Fruit fly (Drosophila melanogaster) whole organism, embryonic: Measurements from ENCODE around the gene Trm1.

Source experiments
- ATbp ChIP-seq: fragments of 200-800 bp; sonication (Bioruptor generic); optimal IDR thresholded peaks from 2 replicates; lab custom pipeline; 2017; ENCODE audit warnings: missing biosample characterization, mild to moderate bottlenecking, missing genetic modification characterization, missing genetic modification reagents
- Abd-B ChIP-seq: fragments of 200-800 bp; sonication (Bioruptor generic); optimal IDR thresholded peaks from 2 replicates; lab custom pipeline; 2018; ENCODE audit warnings: missing biosample characterization, mild to moderate bottlenecking, missing genetic modification characterization, moderate library complexity
- Adf1 ChIP-seq: fragments of 200-800 bp; sonication (Bioruptor generic); IDR thresholded peaks from 2 replicates; pipeline ENCODE4 v1.3.6; 2022; ENCODE audit warnings: missing biosample characterization, missing genetic modification characterization
- Awh ChIP-seq: fragments of 200-800 bp; sonication (Bioruptor generic); IDR thresholded peaks from 2 replicates; pipeline ENCODE4, ENCODE4 v1.3.6; 2022; ENCODE audit warnings: missing biosample characterization, missing genetic modification characterization
- C15 ChIP-seq: fragments of 200-800 bp; sonication (Bioruptor generic); IDR thresholded peaks from 3 replicates; pipeline ENCODE4 v1.3.6; 2022; ENCODE audit warnings: missing biosample characterization, missing genetic modification characterization
- CG10209 ChIP-seq: fragments of 200-800 bp; sonication (Bioruptor generic); optimal IDR thresholded peaks from 3 replicates; lab custom pipeline; 2017; ENCODE audit warnings: missing biosample characterization, mild to moderate bottlenecking, missing genetic modification characterization, missing genetic modification reagents
- CG10321 ChIP-seq: fragments of 200-800 bp; sonication (Bioruptor generic); IDR thresholded peaks from 2 replicates; pipeline ENCODE4 v1.3.6; 2022; ENCODE audit warnings: missing biosample characterization, missing genetic modification characterization
- CG10431 ChIP-seq: fragments of 200-800 bp; sonication (Bioruptor generic); optimal IDR thresholded peaks from 3 replicates; lab custom pipeline; 2018; ENCODE audit warnings: missing biosample characterization, mild to moderate bottlenecking, missing genetic modification characterization
- CG12155 ChIP-seq: fragments of 200-800 bp; sonication (Bioruptor generic); optimal IDR thresholded peaks from 3 replicates; lab custom pipeline; 2016; ENCODE audit warnings: missing biosample characterization, missing genetic modification characterization
- CG12391 ChIP-seq: fragments of 200-800 bp; sonication (Bioruptor generic); optimal IDR thresholded peaks from 3 replicates; lab custom pipeline; 2018; ENCODE audit warnings: missing biosample characterization, mild to moderate bottlenecking, missing genetic modification characterization, moderate library complexity
- CG12769 ChIP-seq: fragments of 200-800 bp; sonication (Bioruptor generic); optimal IDR thresholded peaks from 2 replicates; lab custom pipeline; 2019; ENCODE audit warnings: missing biosample characterization, mild to moderate bottlenecking, missing genetic modification characterization, moderate library complexity
- CG14860 ChIP-seq: fragments of 200-800 bp; sonication (Bioruptor generic); IDR thresholded peaks from 3 replicates; pipeline ENCODE4 v1.3.6; 2022; ENCODE audit warnings: missing biosample characterization, missing genetic modification characterization; ENCODE audit not compliant: partially characterized antibody
- CG15514 ChIP-seq: fragments of 200-800 bp; sonication (Bioruptor generic); optimal IDR thresholded peaks from 3 replicates; lab custom pipeline; 2017; ENCODE audit warnings: missing biosample characterization, missing genetic modification characterization, mild to moderate bottlenecking, moderate library complexity, missing genetic modification reagents
- CG2678 ChIP-seq: fragments of 200-800 bp; sonication (Bioruptor generic); optimal IDR thresholded peaks from 3 replicates; lab custom pipeline; 2019; ENCODE audit warnings: missing biosample characterization, mild to moderate bottlenecking, missing genetic modification characterization, moderate library complexity
- CG3065 ChIP-seq: fragments of 200-800 bp; sonication (Bioruptor generic); optimal IDR thresholded peaks from 2 replicates; lab custom pipeline; 2016; ENCODE audit warnings: missing biosample characterization, missing genetic modification characterization
- CG4424 ChIP-seq: fragments of 200-800 bp; sonication (Bioruptor generic); optimal IDR thresholded peaks from 3 replicates; lab custom pipeline; 2016; ENCODE audit warnings: missing biosample characterization, missing genetic modification characterization
- CG4730 ChIP-seq: fragments of 200-800 bp; sonication (Bioruptor generic); IDR thresholded peaks from 2 replicates; pipeline ENCODE4 v1.3.6; 2022; ENCODE audit warnings: missing biosample characterization, missing genetic modification characterization
- CG7963 ChIP-seq: fragments of 200-800 bp; sonication (Bioruptor generic); IDR thresholded peaks from 3 replicates; pipeline ENCODE4 v1.3.6; 2022; ENCODE audit warnings: missing biosample characterization, missing genetic modification characterization; ENCODE audit not compliant: partially characterized antibody
- CG8281 ChIP-seq: fragments of 200-800 bp; sonication (Bioruptor generic); optimal IDR thresholded peaks from 2 replicates; lab custom pipeline; 2018; ENCODE audit warnings: missing biosample characterization, mild to moderate bottlenecking, missing genetic modification characterization, moderate library complexity
- CG9817 ChIP-seq: fragments of 200-800 bp; sonication (Bioruptor generic); optimal IDR thresholded peaks from 2 replicates; lab custom pipeline; 2018; ENCODE audit warnings: missing biosample characterization, mild to moderate bottlenecking, missing genetic modification characterization, moderate library complexity
- CrebB ChIP-seq: fragments of 200-800 bp; sonication (Bioruptor generic); optimal IDR thresholded peaks from 3 replicates; lab custom pipeline; 2018; ENCODE audit warnings: missing biosample characterization, mild to moderate bottlenecking, missing genetic modification characterization
- Dad ChIP-seq: fragments of 200-800 bp; sonication (Bioruptor generic); optimal IDR thresholded peaks from 3 replicates; lab custom pipeline; 2016; ENCODE audit warnings: missing biosample characterization, missing genetic modification characterization
- ERR ChIP-seq: fragments of 200-800 bp; sonication (Bioruptor generic); optimal IDR thresholded peaks from 2 replicates; lab custom pipeline; 2016; ENCODE audit warnings: missing biosample characterization, missing genetic modification characterization
- Eip74EF ChIP-seq, 2 experiments: fragments of 200-800 bp in 1 of 2; fragments of >200 bp in 1 of 2; sonication (Bioruptor generic) in 1 of 2; optimal IDR thresholded peaks; 2 replicates each; lab custom pipeline; 2017 to 2019; ENCODE audit warnings: missing biosample characterization in 2 of 2, missing genetic modification characterization in 2 of 2, mild to moderate bottlenecking in 1 of 2, moderate library complexity in 1 of 2
- HmgD ChIP-seq: fragments of 200-800 bp; sonication (Bioruptor generic); optimal IDR thresholded peaks from 3 replicates; lab custom pipeline; 2016; ENCODE audit warnings: missing biosample characterization, missing genetic modification characterization
- MBD-R2 ChIP-seq: fragments of 200-800 bp; sonication (Bioruptor generic); IDR thresholded peaks from 2 replicates; pipeline ENCODE4 v1.3.6; 2022; ENCODE audit warnings: missing biosample characterization, missing genetic modification characterization
- NC2α ChIP-seq: fragments of 200-800 bp; sonication (Bioruptor generic); optimal IDR thresholded peaks from 2 replicates; lab custom pipeline; 2016; ENCODE audit warnings: missing biosample characterization, missing genetic modification characterization
- Nf-YC ChIP-seq: fragments of 200-800 bp; optimal IDR thresholded peaks from 3 replicates; lab custom pipeline; 2019; ENCODE audit warnings: missing biosample characterization, mild to moderate bottlenecking, missing genetic modification characterization, moderate library complexity
- Ptx1 ChIP-seq: fragments of 200-800 bp; sonication (Bioruptor generic); IDR thresholded peaks from 2 replicates; pipeline ENCODE4 v1.3.6; 2022; ENCODE audit warnings: missing biosample characterization, missing genetic modification characterization
- az2 ChIP-seq: fragments of 200-800 bp; sonication (Bioruptor generic); optimal IDR thresholded peaks from 3 replicates; lab custom pipeline; 2016; ENCODE audit warnings: missing biosample characterization, missing genetic modification characterization
- bcd ChIP-seq: fragments of 200-800 bp; sonication (Bioruptor generic); optimal IDR thresholded peaks from 2 replicates; lab custom pipeline; 2017; ENCODE audit warnings: missing biosample characterization, mild to moderate bottlenecking, missing genetic modification characterization
- cad ChIP-seq: fragments of >200 bp; optimal IDR thresholded peaks from 2 replicates; lab custom pipeline; 2017; ENCODE audit warnings: missing biosample characterization, missing genetic modification characterization
- chm ChIP-seq: fragments of 200-800 bp; sonication (Bioruptor generic); IDR thresholded peaks from 2 replicates; pipeline ENCODE4 v1.3.6; 2022; ENCODE audit warnings: missing biosample characterization, missing genetic modification characterization
- fd3F ChIP-seq: fragments of 200-800 bp; sonication (Bioruptor generic); optimal IDR thresholded peaks from 2 replicates; lab custom pipeline; 2018; ENCODE audit warnings: missing biosample characterization, mild to moderate bottlenecking, missing genetic modification characterization, moderate library complexity
- fd64A ChIP-seq: fragments of 200-800 bp; sonication (Bioruptor generic); optimal IDR thresholded peaks from 3 replicates; lab custom pipeline; 2018; ENCODE audit warnings: missing biosample characterization, mild to moderate bottlenecking, missing genetic modification characterization
- gem ChIP-seq: fragments of 200-800 bp; sonication (Bioruptor generic); optimal IDR thresholded peaks from 2 replicates; lab custom pipeline; 2019; ENCODE audit warnings: missing biosample characterization, mild to moderate bottlenecking, missing genetic modification characterization, moderate library complexity
- ind ChIP-seq: fragments of 200-800 bp; sonication (Bioruptor generic); optimal IDR thresholded peaks from 3 replicates; lab custom pipeline; 2016; ENCODE audit warnings: missing biosample characterization, missing genetic modification characterization
- lilli ChIP-seq: fragments of 200-800 bp; sonication (Bioruptor generic); optimal IDR thresholded peaks from 3 replicates; lab custom pipeline; 2016; ENCODE audit warnings: missing biosample characterization, missing genetic modification characterization
- mirr ChIP-seq: fragments of 200-800 bp; sonication (Bioruptor generic); optimal IDR thresholded peaks from 3 replicates; lab custom pipeline; 2018; ENCODE audit warnings: missing biosample characterization, mild to moderate bottlenecking, missing genetic modification characterization
- pho ChIP-seq: fragments of 200-800 bp; sonication (Bioruptor generic); optimal IDR thresholded peaks from 2 replicates; lab custom pipeline; 2016; ENCODE audit warnings: missing biosample characterization, missing genetic modification characterization
- sc ChIP-seq, 3 experiments: fragments of >200 bp in 2 of 3; fragments of 200-800 bp in 1 of 3; sonication (Bioruptor generic) in 1 of 3; optimal IDR thresholded peaks; 2 replicates in 2 of 3; 3 replicates in 1 of 3; lab custom pipeline; 2017; ENCODE audit warnings: mild to moderate bottlenecking in 1 of 3, missing biosample characterization in 1 of 3, missing genetic modification characterization in 1 of 3, missing genetic modification reagents in 1 of 3
- sd ChIP-seq: fragments of 200-800 bp; sonication (Bioruptor generic); optimal IDR thresholded peaks from 3 replicates; lab custom pipeline; 2018; ENCODE audit warnings: missing biosample characterization, mild to moderate bottlenecking, missing genetic modification characterization, moderate library complexity
- slou ChIP-seq: fragments of 200-800 bp; sonication (Bioruptor generic); optimal IDR thresholded peaks from 3 replicates; lab custom pipeline; 2016; ENCODE audit warnings: missing biosample characterization, missing genetic modification characterization
- stwl ChIP-seq: fragments of 200-800 bp; sonication (Bioruptor generic); optimal IDR thresholded peaks from 3 replicates; lab custom pipeline; 2018; ENCODE audit warnings: missing biosample characterization, mild to moderate bottlenecking, missing genetic modification characterization, moderate library complexity
- tin ChIP-seq: fragments of 200-800 bp; sonication (Bioruptor generic); optimal IDR thresholded peaks from 3 replicates; lab custom pipeline; 2016; ENCODE audit warnings: missing biosample characterization, missing genetic modification characterization
- tna ChIP-seq: fragments of 200-800 bp; sonication (Bioruptor generic); IDR thresholded peaks from 2 replicates; pipeline ENCODE4 v1.3.6; 2022; ENCODE audit warnings: missing biosample characterization, missing genetic modification characterization; ENCODE audit not compliant: partially characterized antibody
- vfl ChIP-seq: fragments of 200-800 bp; sonication (Bioruptor generic); optimal IDR thresholded peaks from 2 replicates; lab custom pipeline; 2016; ENCODE audit warnings: missing biosample characterization, missing genetic modification characterization
- z ChIP-seq: fragments of 200-800 bp; sonication (Bioruptor generic); IDR thresholded peaks from 3 replicates; pipeline ENCODE4 v1.3.6; 2022; ENCODE audit warnings: missing biosample characterization, missing genetic modification characterization

Trm1 gene

DNA sequence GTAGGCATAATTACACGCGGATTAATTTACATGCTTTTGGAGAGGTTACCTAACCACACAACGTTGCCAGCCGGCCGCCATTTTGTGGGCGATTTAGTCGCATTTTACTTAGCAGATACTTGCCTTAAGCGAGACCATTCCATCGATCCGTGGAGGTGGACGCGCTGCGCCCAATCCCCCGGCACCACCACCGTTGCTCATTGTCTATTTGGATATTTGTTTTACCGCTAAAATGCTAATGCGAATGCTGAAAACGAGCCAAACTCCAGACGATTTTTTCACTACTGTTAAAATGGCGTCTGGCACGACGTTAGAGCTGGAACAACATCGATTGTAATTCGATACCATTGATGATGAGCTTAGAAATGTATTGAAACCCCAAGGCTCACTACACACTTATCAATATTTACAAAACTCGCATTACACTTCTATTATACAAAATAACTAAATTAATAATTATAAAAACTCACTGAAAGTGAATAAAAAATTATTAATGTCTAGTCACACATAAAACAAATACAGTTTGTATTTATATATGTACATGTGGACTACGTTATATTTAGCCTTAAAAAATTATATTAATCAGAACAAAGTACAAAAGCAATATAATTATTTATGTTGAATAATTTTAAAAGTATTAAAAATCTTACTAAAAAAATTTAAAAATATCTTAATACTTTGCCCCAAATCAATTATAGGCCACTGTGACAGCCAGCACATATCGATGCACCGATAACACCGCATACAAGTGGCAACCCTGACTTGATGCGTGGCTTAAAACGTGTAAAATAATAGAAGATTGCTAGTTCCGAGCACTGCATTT is 6.1 kb downstream of the Trm1 start, which contains the start of gene eRF3 (continued):
- peak; percentile 33 for TF ChIP-seq ATbp
- TF ChIP-seq CG10431 (GFP tag; lab: Kevin White, UChicago): peak; percentile 53
- TF ChIP-seq tin (GFP tag; lab: Kevin White, UChicago): peak; percentile 74
- TF ChIP-seq CG10321 (GFP tag; lab: Robert Waterston, UW): peak; percentile 63
- peak; percentile 87 for TF ChIP-seq Ptx1 (GFP tag; lab: Robert Waterston, UW)
- no peak for TF ChIP-seq cad (GFP tag; lab: Kevin White, UChicago)
- TF ChIP-seq CG14860 (GFP tag; lab: Robert Waterston, UW): no peak; the same call in 1 of the 3 replicates
- peak; percentile 9 for TF ChIP-seq mirr (GFP tag; lab: Kevin White, UChicago)
- TF ChIP-seq stwl: peak; percentile 12
- TF ChIP-seq CrebB (tag; lab: Kevin White, UChicago): no peak
- 0 out of 2 replicates have a peak, but pooled peaks have one; percentile 30 for TF ChIP-seq MBD-R2 (GFP tag; lab: Robert Waterston, UW)
- TF ChIP-seq NC2α: no peak
- TF ChIP-seq C15 (GFP tag; lab: Robert Waterston, UW): 0 out of 3 replicates have a peak, but pooled peaks have one; percentile 33
- no peak for TF ChIP-seq Dad
- TF ChIP-seq CG8281 (tag; lab: Kevin White, UChicago): peak; percentile 45
- TF ChIP-seq ERR (GFP tag; lab: Kevin White, UChicago): no peak
- TF ChIP-seq pho (GFP tag; lab: Kevin White, UChicago): peak; percentile 28
- TF ChIP-seq fd3F (GFP tag; lab: Kevin White, UChicago): peak; percentile 78
- TF ChIP-seq sd: no peak
- peak; percentile 50 for TF ChIP-seq slou (GFP tag; lab: Kevin White, UChicago)
- TF ChIP-seq CG15514 (GFP tag; lab: Kevin White, UChicago): no peak
- no peak for TF ChIP-seq z
- TF ChIP-seq HmgD (GFP tag; lab: Kevin White, UChicago): no peak
- peak; percentile 62 for TF ChIP-seq lilli (GFP tag; lab: Kevin White, UChicago)
- peak; percentile 81 for TF ChIP-seq Abd-B (GFP tag; lab: Kevin White, UChicago)
- peak; percentile 90 for TF ChIP-seq CG2678
- peak; percentile 79 for TF ChIP-seq CG10209
- TF ChIP-seq chm (GFP tag; lab: Robert Waterston, UW): 0 out of 2 replicates have a peak, but pooled peaks have one; percentile 61
- TF ChIP-seq CG4730: peak; percentile 65
- peak in 1 of 2 experiments; percentile 3 for TF ChIP-seq Eip74EF (GFP tag; optimal IDR thresholded peaks at IDR 0.05; lab: Kevin White, UChicago)
- TF ChIP-seq CG3065 (GFP tag; lab: Kevin White, UChicago): peak; percentile 19
- TF ChIP-seq fd64A (GFP tag; lab: Kevin White, UChicago): no peak
- TF ChIP-seq tna: no peak; the same call in 1 of the 2 replicates
- no peak for TF ChIP-seq Adf1
- peak; percentile 59 for TF ChIP-seq az2 (GFP tag; lab: Kevin White, UChicago)
- TF ChIP-seq vfl: no peak
- peak; percentile 77 for TF ChIP-seq ind
- no peak for TF ChIP-seq sc (optimal IDR thresholded peaks at IDR 0.05; lab: Kevin White, UChicago)
- TF ChIP-seq sc (GFP tag; optimal IDR thresholded peaks at IDR 0.05; lab: Kevin White, UChicago): peak; percentile 65
- peak; percentile 63 for TF ChIP-seq bcd (GFP tag; lab: Kevin White, UChicago)
- TF ChIP-seq CG7963 (GFP tag; lab: Robert Waterston, UW): no peak
- TF ChIP-seq Nf-YC (tag; lab: Kevin White, UChicago): peak; percentile 83
- TF ChIP-seq CG12155 (GFP tag; lab: Kevin White, UChicago): peak; percentile 56
- TF ChIP-seq Awh: no peak; the same call in 1 of the 2 replicates
- TF ChIP-seq CG9817 (tag; lab: Kevin White, UChicago): peak; percentile 81
- peak; percentile 91 for TF ChIP-seq CG12391
- TF ChIP-seq CG4424 (GFP tag; lab: Kevin White, UChicago): peak; percentile 71
- TF ChIP-seq CG12769: no peak
- TF ChIP-seq gem (tag; lab: Kevin White, UChicago): peak; percentile 95
